Worm (Caenorhabditis elegans) whole organism, L1 larva: ENCODE measurements around the gene skr-8.

Experiments used
- blmp-1 ChIP-seq: fragments of 150-350 bp; optimal IDR thresholded peaks from 2 replicates; lab custom pipeline; 2014; ENCODE audit warnings: missing biosample characterization, missing genetic modification characterization
- ceh-88 ChIP-seq: fragments of 200-800 bp; sonication (Bioruptor generic); IDR thresholded peaks from 2 replicates; pipeline ENCODE4 v1.3.6; 2022; ENCODE audit warnings: missing genetic modification characterization, missing compliant biosample characterization
- fkh-10 ChIP-seq: sonication (generic microtip); optimal IDR thresholded peaks from 2 replicates; lab custom pipeline; 2017; ENCODE audit warnings: missing biosample characterization, missing genetic modification reagents, missing genetic modification characterization
- hpl-2 ChIP-seq: fragments of 150-350 bp; optimal IDR thresholded peaks from 2 replicates; lab custom pipeline; 2014; ENCODE audit warnings: missing biosample characterization, missing genetic modification reagents, missing genetic modification characterization
- nhr-11 ChIP-seq: fragments of 150-350 bp; optimal IDR thresholded peaks from 2 replicates; lab custom pipeline; 2014; ENCODE audit warnings: missing biosample characterization, missing genetic modification characterization
- nhr-19 ChIP-seq: fragments of 200-800 bp; sonication (Bioruptor generic); conservative IDR thresholded peaks from 2 replicates; pipeline ENCODE4 v1.3.6; 2022; ENCODE audit warnings: missing genetic modification characterization, missing compliant biosample characterization
- nhr-237 ChIP-seq: fragments of 150-350 bp; optimal IDR thresholded peaks from 2 replicates; lab custom pipeline; 2014; ENCODE audit warnings: missing biosample characterization, missing genetic modification characterization
- nhr-76 ChIP-seq: sonication (generic microtip); optimal IDR thresholded peaks from 2 replicates; lab custom pipeline; 2017; ENCODE audit warnings: missing biosample characterization, missing genetic modification characterization
- tbx-2 ChIP-seq: sonication (generic microtip); optimal IDR thresholded peaks from 2 replicates; lab custom pipeline; 2016; ENCODE audit warnings: missing genetic modification characterization, missing compliant biosample characterization
- unc-130 ChIP-seq: fragments of 150-350 bp; optimal IDR thresholded peaks from 2 replicates; lab custom pipeline; 2017; ENCODE audit warnings: missing biosample characterization, missing genetic modification characterization, inconsistent platforms
- unc-62 ChIP-seq: fragments of 150-350 bp; optimal IDR thresholded peaks from 2 replicates; lab custom pipeline; 2014; ENCODE audit warnings: missing biosample characterization, missing genetic modification reagents, missing genetic modification characterization
- zag-1 ChIP-seq: fragments of 150-350 bp; optimal IDR thresholded peaks from 2 replicates; lab custom pipeline; 2014; ENCODE audit warnings: missing biosample characterization, missing genetic modification characterization

- no peak for TF ChIP-seq nhr-11 (tag; lab: Kevin White, UChicago)
- TF ChIP-seq zag-1, result no peak
- TF ChIP-seq nhr-237 (tag; lab: Kevin White, UChicago), result no peak
- no peak for TF ChIP-seq unc-62 (GFP tag; lab: Kevin White, UChicago)
- TF ChIP-seq nhr-76 (tag; lab: Kevin White, UChicago), result no peak
- TF ChIP-seq ceh-88, result no peak
- TF ChIP-seq tbx-2, result no peak
- TF ChIP-seq fkh-10 (GFP tag; lab: Kevin White, UChicago), result no peak
- no peak for TF ChIP-seq nhr-19 (GFP tag; lab: Robert Waterston, UW)
- TF ChIP-seq unc-130 (tag; lab: Kevin White, UChicago), result no peak
- TF ChIP-seq hpl-2, result no peak
- no peak for TF ChIP-seq blmp-1 (tag; lab: Kevin White, UChicago)
Observed at ce11 chrIV:17174087-17174486, 8.5 kb upstream of the skr-8 start.
